Worm (Caenorhabditis elegans) whole organism, L2 larva: ENCODE results near the gene srw-94.

Source experiments
- F13H6.1 ChIP-seq: sonication (generic microtip); optimal IDR thresholded peaks from 2 replicates; lab custom pipeline; 2016; ENCODE audit warnings: missing genetic modification characterization, missing compliant biosample characterization
- Y55F3AM.14 ChIP-seq: fragments of 200-800 bp; sonication (Bioruptor generic); optimal IDR thresholded peaks from 2 replicates; lab custom pipeline; 2018; ENCODE audit warnings: mild to moderate bottlenecking, missing genetic modification characterization, missing compliant biosample characterization
- ZK546.5 ChIP-seq: sonication (generic microtip); optimal IDR thresholded peaks from 2 replicates; lab custom pipeline; 2017; ENCODE audit warnings: missing biosample characterization, missing genetic modification characterization
- alr-1 ChIP-seq: fragments of 150-350 bp; optimal IDR thresholded peaks from 2 replicates; lab custom pipeline; 2014; ENCODE audit warnings: missing biosample characterization, missing genetic modification characterization
- aly-2 ChIP-seq: fragments of 150-350 bp; optimal IDR thresholded peaks from 2 replicates; lab custom pipeline; 2014; ENCODE audit warnings: missing biosample characterization, missing genetic modification characterization
- ceh-82 ChIP-seq: fragments of 150-350 bp; optimal IDR thresholded peaks from 2 replicates; lab custom pipeline; 2014; ENCODE audit warnings: missing biosample characterization, missing genetic modification characterization
- crh-2 ChIP-seq: sonication (generic microtip); optimal IDR thresholded peaks from 2 replicates; lab custom pipeline; 2017; ENCODE audit warnings: missing biosample characterization, missing genetic modification characterization
- elt-1 ChIP-seq: fragments of 150-350 bp; optimal IDR thresholded peaks from 2 replicates; lab custom pipeline; 2014; ENCODE audit warnings: missing biosample characterization, missing genetic modification characterization
- elt-3 ChIP-seq: sonication (generic microtip); optimal IDR thresholded peaks from 2 replicates; lab custom pipeline; 2017; ENCODE audit warnings: missing biosample characterization, missing genetic modification characterization
- fos-1 ChIP-seq: fragments of 150-350 bp; optimal IDR thresholded peaks from 2 replicates; lab custom pipeline; 2014; ENCODE audit warnings: missing biosample characterization, missing genetic modification characterization
- gmeb-1 ChIP-seq: fragments of 150-350 bp; optimal IDR thresholded peaks from 2 replicates; lab custom pipeline; 2014; ENCODE audit warnings: missing biosample characterization, missing genetic modification characterization
- lin-11 ChIP-seq: fragments of 150-350 bp; sonication (generic microtip); optimal IDR thresholded peaks from 2 replicates; lab custom pipeline; 2014; ENCODE audit warnings: missing biosample characterization, missing genetic modification characterization, inconsistent platforms, mixed read lengths
- lin-13 ChIP-seq: fragments of 150-350 bp; optimal IDR thresholded peaks from 2 replicates; lab custom pipeline; 2014; ENCODE audit warnings: missing biosample characterization, missing genetic modification reagents, missing genetic modification characterization
- lin-39 ChIP-seq: fragments of 150-350 bp; optimal IDR thresholded peaks from 2 replicates; lab custom pipeline; 2014; ENCODE audit warnings: missing biosample characterization, missing genetic modification reagents, missing genetic modification characterization
- mab-5 ChIP-seq: fragments of 150-350 bp; optimal IDR thresholded peaks from 2 replicates; lab custom pipeline; 2014; ENCODE audit warnings: missing biosample characterization, missing genetic modification characterization
- mdl-1 ChIP-seq, 2 experiments: fragments of 150-350 bp in 1 of 2; sonication (generic microtip) in 1 of 2; optimal IDR thresholded peaks; 2 replicates each; lab custom pipeline; 2017; ENCODE audit warnings: missing biosample characterization in 2 of 2, missing genetic modification characterization in 2 of 2
- nhr-10 ChIP-seq: sonication (generic microtip); optimal IDR thresholded peaks from 2 replicates; lab custom pipeline; 2017; ENCODE audit warnings: missing biosample characterization, missing genetic modification characterization
- nhr-11 ChIP-seq: fragments of 150-350 bp; optimal IDR thresholded peaks from 2 replicates; lab custom pipeline; 2014; ENCODE audit warnings: missing biosample characterization, missing genetic modification characterization
- nhr-129 ChIP-seq: fragments of 150-350 bp; optimal IDR thresholded peaks from 2 replicates; lab custom pipeline; 2014; ENCODE audit warnings: missing biosample characterization, missing genetic modification characterization
- nhr-21 ChIP-seq: fragments of 150-350 bp; optimal IDR thresholded peaks from 2 replicates; lab custom pipeline; 2014; ENCODE audit warnings: missing biosample characterization, missing genetic modification characterization
- nhr-25 ChIP-seq: fragments of 150-350 bp; sonication (generic microtip); optimal IDR thresholded peaks from 3 replicates; lab custom pipeline; 2014; ENCODE audit warnings: missing biosample characterization, missing genetic modification characterization
- peb-1 ChIP-seq: fragments of 150-350 bp; optimal IDR thresholded peaks from 2 replicates; lab custom pipeline; 2014; ENCODE audit warnings: missing biosample characterization, missing genetic modification characterization
- skn-1 ChIP-seq: sonication (generic microtip); optimal IDR thresholded peaks from 2 replicates; lab custom pipeline; 2017; ENCODE audit warnings: missing biosample characterization, missing genetic modification characterization
- sma-3 ChIP-seq: sonication (generic microtip); optimal IDR thresholded peaks from 2 replicates; lab custom pipeline; 2016; ENCODE audit warnings: missing genetic modification reagents, missing genetic modification characterization, missing compliant biosample characterization
- sma-9 ChIP-seq, 2 experiments: fragments of 150-350 bp in 1 of 2; sonication (generic microtip) in 1 of 2; optimal IDR thresholded peaks; 2 replicates each; lab custom pipeline; 2014 to 2016; ENCODE audit warnings: missing genetic modification characterization in 2 of 2, mild to moderate bottlenecking in 1 of 2, missing biosample characterization in 1 of 2, missing compliant biosample characterization in 1 of 2, missing genetic modification reagents in 1 of 2, moderate library complexity in 1 of 2
- snpc-4 ChIP-seq: fragments of 150-350 bp; optimal IDR thresholded peaks from 2 replicates; lab custom pipeline; 2014; ENCODE audit warnings: missing biosample characterization, missing genetic modification characterization
- unc-39 ChIP-seq: fragments of 150-350 bp; optimal IDR thresholded peaks from 2 replicates; lab custom pipeline; 2014; ENCODE audit warnings: missing biosample characterization, missing genetic modification characterization
- unc-55 ChIP-seq: fragments of 150-350 bp; sonication (generic microtip); optimal IDR thresholded peaks from 3 replicates; lab custom pipeline; 2014; ENCODE audit warnings: missing biosample characterization, missing genetic modification reagents, missing genetic modification characterization
- unc-62 ChIP-seq: fragments of 150-350 bp; optimal IDR thresholded peaks from 2 replicates; lab custom pipeline; 2014; ENCODE audit warnings: missing biosample characterization, missing genetic modification reagents, missing genetic modification characterization
- zag-1 ChIP-seq: fragments of 150-350 bp; optimal IDR thresholded peaks from 2 replicates; lab custom pipeline; 2014; ENCODE audit warnings: missing biosample characterization, missing genetic modification characterization
- ztf-1 ChIP-seq: fragments of 200-800 bp; sonication (Bioruptor generic); conservative IDR thresholded peaks from 2 replicates; pipeline ENCODE4 v1.3.6; 2022; ENCODE audit warnings: missing genetic modification characterization, missing compliant biosample characterization
- ztf-11 ChIP-seq: sonication (generic microtip); optimal IDR thresholded peaks from 2 replicates; lab custom pipeline; 2017; ENCODE audit warnings: missing biosample characterization, missing genetic modification characterization
- ztf-4 ChIP-seq: fragments of 150-350 bp; optimal IDR thresholded peaks from 2 replicates; lab custom pipeline; 2014; ENCODE audit warnings: missing biosample characterization, missing genetic modification characterization

Gene srw-94

DNA sequence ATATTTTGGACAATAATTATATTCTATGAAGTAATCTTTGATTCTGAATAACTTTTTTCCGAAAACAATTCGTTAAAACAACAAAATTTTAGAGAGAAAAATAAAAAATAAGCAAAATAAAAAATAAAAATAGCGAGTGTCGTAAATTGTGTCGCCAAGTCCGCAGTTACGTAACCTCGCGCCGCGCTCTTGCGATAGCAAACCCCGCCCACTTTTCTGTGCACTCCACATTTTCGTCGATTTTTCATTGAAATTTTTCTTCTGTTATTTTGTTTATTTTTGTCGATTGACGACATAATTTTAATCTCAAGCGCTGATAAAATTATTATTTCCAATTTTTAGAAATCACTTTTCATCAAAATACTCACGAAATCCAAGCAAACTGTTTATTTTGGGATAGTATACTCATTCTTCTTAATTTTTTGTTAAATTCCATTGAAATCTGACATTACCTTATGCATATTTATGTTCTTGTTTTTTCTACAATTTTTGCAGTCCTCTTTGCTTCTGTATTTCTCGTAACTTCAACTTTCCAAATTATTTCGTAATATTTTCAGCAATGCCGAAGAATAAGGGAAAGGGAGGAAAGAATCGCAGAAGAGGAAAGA, 3.8 kb upstream of the srw-94 start, which contains the start of gene eif-1.A (continued):
- TF ChIP-seq nhr-10 (tag; lab: Kevin White, UChicago) = no peak
- peak; percentile 31 for TF ChIP-seq crh-2
- TF ChIP-seq elt-1 (tag; lab: Kevin White, UChicago) = no peak
- no peak for TF ChIP-seq zag-1 (tag; lab: Kevin White, UChicago)
- no peak for TF ChIP-seq unc-62 (GFP tag; lab: Kevin White, UChicago)
- TF ChIP-seq lin-11 (tag; lab: Kevin White, UChicago) = peak; percentile 51
- TF ChIP-seq lin-39 = no peak
- TF ChIP-seq ztf-1 (GFP tag; lab: Robert Waterston, UW) = no peak
- no peak for TF ChIP-seq aly-2
- TF ChIP-seq ztf-11 = no peak
- TF ChIP-seq, all 48 proteins: peak for 16

DNA sequence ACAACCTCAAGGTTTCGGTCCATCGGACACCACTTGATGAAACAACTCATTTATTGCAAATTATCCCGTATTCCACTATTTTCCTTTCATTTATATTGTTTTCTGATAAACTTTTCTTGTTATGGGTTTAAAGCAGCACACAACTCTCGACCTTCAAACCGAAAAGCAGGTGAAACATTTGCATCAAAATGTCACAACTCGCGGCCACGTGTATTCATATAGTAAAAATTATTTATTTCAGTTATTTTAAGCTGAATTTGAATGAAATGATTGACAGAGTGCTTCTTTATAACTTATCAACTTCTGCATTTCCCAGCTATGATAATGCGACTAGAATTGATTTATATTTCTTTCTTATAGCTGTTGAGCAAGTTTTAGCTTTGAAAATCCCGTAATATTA, 2.4 kb upstream of the srw-94 start, which contains the start of gene srw-95:
srw-95 (plus strand) TSS at position 213 of the 400 bp plus-strand sequence.
- TF ChIP-seq snpc-4 = no peak
- no peak for TF ChIP-seq unc-55 (GFP tag; lab: Kevin White, UChicago)
- no peak for TF ChIP-seq mdl-1 (tag; optimal IDR thresholded peaks at IDR 0.05; lab: Kevin White, UChicago)
- TF ChIP-seq ceh-82 = no peak
- TF ChIP-seq F13H6.1 (tag; lab: Kevin White, UChicago) = no peak
- no peak for TF ChIP-seq ztf-1 (GFP tag; lab: Robert Waterston, UW)
- TF ChIP-seq crh-2 = no peak
- no peak for TF ChIP-seq lin-13 (GFP tag; lab: Kevin White, UChicago)
- TF ChIP-seq skn-1 (tag; lab: Kevin White, UChicago) = no peak
- TF ChIP-seq nhr-11 (tag; lab: Kevin White, UChicago) = no peak
- no peak for TF ChIP-seq ZK546.5 (tag; lab: Kevin White, UChicago)
- no peak for TF ChIP-seq nhr-21 (tag; lab: Kevin White, UChicago)
- TF ChIP-seq ztf-4 (tag; lab: Kevin White, UChicago) = no peak
- TF ChIP-seq alr-1 (tag; lab: Kevin White, UChicago) = no peak

DNA sequence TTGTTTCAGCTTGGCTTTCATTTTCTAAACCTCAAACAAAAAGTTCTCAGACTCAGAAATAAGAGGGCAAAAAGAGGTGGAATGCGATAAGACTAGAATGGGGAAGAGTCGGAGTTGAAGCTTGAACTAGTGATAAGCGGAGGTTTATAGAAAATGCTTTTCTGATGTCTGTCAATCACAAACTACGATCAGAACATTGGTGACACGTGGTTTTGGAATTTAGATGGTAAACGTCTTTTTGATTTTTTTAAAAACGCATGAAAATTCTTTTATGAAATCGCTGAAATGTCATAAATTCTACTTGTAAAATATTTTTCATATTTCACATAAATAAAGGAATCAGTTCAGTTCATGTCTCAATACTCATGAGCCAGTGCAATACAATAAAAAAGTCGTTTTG, 6.8 kb downstream of the srw-94 start, which contains the start of gene H06H21.8:
H06H21.8 (minus strand) TSS at position 78 of the 400 bp plus-strand sequence.
- TF ChIP-seq nhr-25 (tag; lab: Kevin White, UChicago) = no peak
- no peak for TF ChIP-seq nhr-129 (tag; lab: Kevin White, UChicago)
- no peak for TF ChIP-seq Y55F3AM.14
- TF ChIP-seq mdl-1 (tag; optimal IDR thresholded peaks at IDR 0.05; lab: Kevin White, UChicago) = no peak
- peak; percentile 42 for TF ChIP-seq crh-2
- TF ChIP-seq alr-1 (tag; lab: Kevin White, UChicago) = no peak
- TF ChIP-seq gmeb-1 (tag; lab: Kevin White, UChicago) = peak; percentile 30
- peak; percentile 31 for TF ChIP-seq fos-1

DNA sequence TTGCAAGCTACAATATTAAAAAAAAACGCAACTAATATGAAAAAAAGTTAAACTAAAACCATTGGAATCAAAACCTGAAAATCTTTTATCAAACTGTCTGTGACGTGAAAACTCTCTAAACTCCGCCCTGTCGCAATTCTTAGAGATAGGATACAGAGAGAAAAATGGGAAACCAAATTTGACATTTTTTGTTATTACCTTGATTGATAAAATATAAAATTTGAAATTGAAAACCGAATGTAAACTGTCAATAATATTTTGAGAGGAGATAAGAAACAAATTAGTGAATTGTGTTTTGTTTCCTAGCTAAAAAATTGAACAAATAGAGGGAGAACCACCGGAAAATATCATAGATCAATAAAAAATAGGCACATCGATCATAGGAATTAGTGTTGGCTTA, 7.6 kb downstream of the srw-94 start:
- TF ChIP-seq ceh-82 (no peak), sma-9 (GFP tag; optimal IDR thresholded peaks at IDR 0.05; lab: Kevin White, UChicago) (no peak), sma-9 (tag; optimal IDR thresholded peaks at IDR 0.05; lab: Kevin White, UChicago) (no peak), nhr-129 (tag; lab: Kevin White, UChicago) (no peak), lin-11 (tag; lab: Kevin White, UChicago) (no peak), elt-3 (tag; lab: Kevin White, UChicago) (no peak), unc-39 (tag; lab: Kevin White, UChicago) (no peak), Y55F3AM.14 (no peak), sma-3 (GFP tag; lab: Kevin White, UChicago) (no peak)

DNA sequence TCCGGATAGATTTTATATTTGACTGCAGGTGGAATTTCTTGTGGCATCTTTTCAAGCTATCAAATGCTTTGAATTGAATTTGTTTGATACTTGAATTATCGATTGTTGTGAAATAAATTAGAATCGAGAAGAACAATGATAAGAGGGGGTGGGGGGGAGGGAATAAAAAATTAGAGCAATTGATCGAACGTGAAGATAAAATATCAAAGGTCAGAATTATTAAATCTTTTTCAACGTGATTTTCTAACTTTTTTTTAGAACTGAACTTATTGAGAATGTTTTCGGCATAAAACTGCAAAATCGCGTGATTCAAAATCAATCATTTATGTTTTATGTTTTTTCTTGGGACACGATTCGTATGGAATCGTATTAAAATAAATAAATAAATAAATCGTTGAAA, 12.9 kb downstream of the srw-94 start, which contains the start of gene mpz-4:
mpz-4 (minus strand) TSS at position 101 of the 400 bp plus-strand sequence.
- TF ChIP-seq snpc-4 = no peak
- no peak for TF ChIP-seq nhr-10 (tag; lab: Kevin White, UChicago)
- TF ChIP-seq peb-1 = no peak
- no peak for TF ChIP-seq lin-11 (tag; lab: Kevin White, UChicago)
- no peak for TF ChIP-seq Y55F3AM.14
- no peak for TF ChIP-seq unc-62 (GFP tag; lab: Kevin White, UChicago)
- no peak for TF ChIP-seq elt-1 (tag; lab: Kevin White, UChicago)
- TF ChIP-seq mab-5 = no peak
- TF ChIP-seq mdl-1 (tag; optimal IDR thresholded peaks at IDR 0.05; lab: Kevin White, UChicago) = no peak
- TF ChIP-seq, all 48 proteins: peak for 0
